Worm (Caenorhabditis elegans) whole organism, L4/young adult: ENCODE data around the gene C03G6.6.

Source experiments
- W03F9.2 ChIP-seq: fragments of 150-350 bp; optimal IDR thresholded peaks from 2 replicates; lab custom pipeline; 2014; ENCODE audit warnings: missing biosample characterization, missing genetic modification characterization
- dao-5 ChIP-seq: sonication (generic microtip); optimal IDR thresholded peaks from 2 replicates; lab custom pipeline; 2016; ENCODE audit warnings: missing genotype, missing genetic modification characterization, moderate library complexity, missing compliant biosample characterization
- him-1 ChIP-seq: sonication (generic microtip); optimal IDR thresholded peaks from 2 replicates; lab custom pipeline; 2016; ENCODE audit warnings: missing genotype, missing genetic modification reagents, missing genetic modification characterization, missing compliant biosample characterization

- TF ChIP-seq him-1 (tag; lab: Kevin White, UChicago) (no peak), W03F9.2 (tag; lab: Kevin White, UChicago) (no peak), dao-5 (tag; lab: Kevin White, UChicago) (no peak)
These were observed 28.9 kb downstream of the C03G6.6 start, which contains the start of gene srp-6 for ce11 chrV:7386052-7386573.
